Fruit fly (Drosophila melanogaster) whole organism, embryonic: ENCODE measurements around the gene CG32371.

Source experiments
- Antp ChIP-seq: fragments of 200-800 bp; sonication (Bioruptor generic); optimal IDR thresholded peaks from 3 replicates; lab custom pipeline; 2016; ENCODE audit warnings: missing biosample characterization, missing genetic modification characterization
- Bgb ChIP-seq: fragments of 200-800 bp; sonication (Bioruptor generic); IDR thresholded peaks from 2 replicates; pipeline ENCODE4 v1.3.6; 2022; ENCODE audit warnings: missing biosample characterization, missing genetic modification characterization; ENCODE audit not compliant: partially characterized antibody
- CG10147 ChIP-seq: fragments of 200-800 bp; sonication (Bioruptor generic); optimal IDR thresholded peaks from 2 replicates; lab custom pipeline; 2019; ENCODE audit warnings: missing biosample characterization, mild to moderate bottlenecking, missing genetic modification characterization, moderate library complexity
- CG10979 ChIP-seq: fragments of 200-800 bp; sonication (Bioruptor generic); optimal IDR thresholded peaks from 2 replicates; lab custom pipeline; 2018; ENCODE audit warnings: missing biosample characterization, mild to moderate bottlenecking, missing genetic modification characterization, moderate library complexity
- CG11504 ChIP-seq: fragments of 200-800 bp; sonication (Bioruptor generic); optimal IDR thresholded peaks from 3 replicates; lab custom pipeline; 2019; ENCODE audit warnings: missing biosample characterization, mild to moderate bottlenecking, missing genetic modification characterization, moderate library complexity
- CG14014 ChIP-seq: fragments of 200-800 bp; sonication (Bioruptor generic); IDR thresholded peaks from 2 replicates; pipeline ENCODE4 v1.3.6; 2022; ENCODE audit warnings: missing biosample characterization, missing genetic modification characterization
- CG14050 ChIP-seq: fragments of 200-800 bp; sonication (Bioruptor generic); IDR thresholded peaks from 3 replicates; pipeline ENCODE4 v1.3.6; 2022; ENCODE audit warnings: missing biosample characterization, missing genetic modification characterization
- CG17328 ChIP-seq: fragments of 200-800 bp; sonication (Bioruptor generic); IDR thresholded peaks from 2 replicates; pipeline ENCODE4 v1.3.6; 2022; ENCODE audit warnings: missing biosample characterization, missing genetic modification characterization
- CG2199 ChIP-seq: fragments of 200-800 bp; sonication (Bioruptor generic); IDR thresholded peaks from 3 replicates; pipeline ENCODE4 v1.3.6; 2022; ENCODE audit warnings: missing biosample characterization, missing genetic modification characterization
- CG2889 ChIP-seq: fragments of 200-800 bp; sonication (Bioruptor generic); IDR thresholded peaks from 3 replicates; pipeline ENCODE4 v1.3.6; 2022; ENCODE audit warnings: missing biosample characterization, missing genetic modification characterization
- CG32767 ChIP-seq: fragments of 200-800 bp; sonication (Bioruptor generic); IDR thresholded peaks from 2 replicates; pipeline ENCODE4 v1.3.6; 2022; ENCODE audit warnings: missing biosample characterization, missing genetic modification characterization
- CG3838 ChIP-seq: fragments of 200-800 bp; sonication (Bioruptor generic); optimal IDR thresholded peaks from 3 replicates; lab custom pipeline; 2016; ENCODE audit warnings: missing biosample characterization, missing genetic modification characterization
- CG3995 ChIP-seq: fragments of 200-800 bp; sonication (Bioruptor generic); optimal IDR thresholded peaks from 3 replicates; lab custom pipeline; 2016; ENCODE audit warnings: missing biosample characterization, missing genetic modification characterization
- CG8290 ChIP-seq, 3 experiments: fragments of 200-800 bp; sonication (Bioruptor generic); optimal IDR thresholded peaks; 2 replicates each; lab custom pipeline; 2016 to 2019; ENCODE audit warnings: missing biosample characterization in 3 of 3, missing genetic modification characterization in 3 of 3, mild to moderate bottlenecking in 2 of 3, moderate library complexity in 1 of 3
- CG8388 ChIP-seq: fragments of 200-800 bp; sonication (Bioruptor generic); optimal IDR thresholded peaks from 2 replicates; lab custom pipeline; 2019; ENCODE audit warnings: missing biosample characterization, mild to moderate bottlenecking, missing genetic modification characterization, moderate library complexity
- CG9817 ChIP-seq: fragments of 200-800 bp; sonication (Bioruptor generic); optimal IDR thresholded peaks from 2 replicates; lab custom pipeline; 2018; ENCODE audit warnings: missing biosample characterization, mild to moderate bottlenecking, missing genetic modification characterization, moderate library complexity
- CG9932 ChIP-seq: fragments of 200-800 bp; sonication (Bioruptor generic); IDR thresholded peaks from 2 replicates; pipeline ENCODE4 v1.3.6; 2022; ENCODE audit warnings: missing biosample characterization, missing genetic modification characterization
- CTCF ChIP-seq: fragments of 200-800 bp; sonication (Bioruptor generic); optimal IDR thresholded peaks from 2 replicates; lab custom pipeline; 2017; ENCODE audit warnings: missing biosample characterization, mild to moderate bottlenecking, missing genetic modification characterization, moderate library complexity
- D19A ChIP-seq: fragments of 200-800 bp; optimal IDR thresholded peaks from 3 replicates; lab custom pipeline; 2019; ENCODE audit warnings: missing biosample characterization, mild to moderate bottlenecking, missing genetic modification characterization, moderate library complexity
- Dfd ChIP-seq, 2 experiments: fragments of >200 bp; optimal IDR thresholded peaks; 2 replicates each; lab custom pipeline; 2017; ENCODE audit warnings: missing biosample characterization in 2 of 2, missing genetic modification characterization in 2 of 2
- Doc3 ChIP-seq: fragments of 200-800 bp; sonication (Bioruptor generic); IDR thresholded peaks from 3 replicates; pipeline ENCODE4 v1.3.6; 2022; ENCODE audit warnings: missing biosample characterization, missing genetic modification characterization; ENCODE audit not compliant: partially characterized antibody
- Dp ChIP-seq: fragments of 200-800 bp; sonication (Bioruptor generic); optimal IDR thresholded peaks from 2 replicates; lab custom pipeline; 2018; ENCODE audit warnings: missing biosample characterization, mild to moderate bottlenecking, missing genetic modification characterization, moderate library complexity
- E2f2 ChIP-seq: fragments of 200-800 bp; sonication (Bioruptor generic); IDR thresholded peaks from 2 replicates; pipeline ENCODE4 v1.3.6; 2022; ENCODE audit warnings: missing biosample characterization, missing genetic modification characterization
- HmgZ ChIP-seq: fragments of 200-800 bp; sonication (Bioruptor generic); optimal IDR thresholded peaks from 2 replicates; lab custom pipeline; 2018; ENCODE audit warnings: missing biosample characterization, mild to moderate bottlenecking, missing genetic modification characterization
- Lim3 ChIP-seq: fragments of 200-800 bp; sonication (Bioruptor generic); IDR thresholded peaks from 2 replicates; pipeline ENCODE4 v1.3.6; 2022; ENCODE audit warnings: missing biosample characterization, missing genetic modification characterization
- Lpt ChIP-seq: fragments of >200 bp; optimal IDR thresholded peaks from 2 replicates; lab custom pipeline; 2018; ENCODE audit warnings: missing biosample characterization, missing genetic modification characterization
- Myb ChIP-seq: fragments of 200-800 bp; sonication (Bioruptor generic); optimal IDR thresholded peaks from 2 replicates; lab custom pipeline; 2016; ENCODE audit warnings: missing biosample characterization, missing genetic modification characterization
- Pdp1 ChIP-seq, 2 experiments: fragments of 200-800 bp; sonication (Bioruptor generic); optimal IDR thresholded peaks; 3 replicates each; lab custom pipeline; 2016; ENCODE audit warnings: missing biosample characterization in 2 of 2, missing genetic modification characterization in 2 of 2, mild to moderate bottlenecking in 1 of 2, moderate library complexity in 1 of 2
- Ptx1 ChIP-seq: fragments of 200-800 bp; sonication (Bioruptor generic); IDR thresholded peaks from 2 replicates; pipeline ENCODE4 v1.3.6; 2022; ENCODE audit warnings: missing biosample characterization, missing genetic modification characterization
- Sox100B ChIP-seq: fragments of 200-800 bp; sonication (Bioruptor generic); optimal IDR thresholded peaks from 3 replicates; lab custom pipeline; 2018; ENCODE audit warnings: missing biosample characterization, mild to moderate bottlenecking, missing genetic modification characterization
- Xbp1 ChIP-seq: fragments of 200-800 bp; sonication (Bioruptor generic); optimal IDR thresholded peaks from 3 replicates; lab custom pipeline; 2016; ENCODE audit warnings: missing biosample characterization, mild to moderate bottlenecking, missing genetic modification characterization
- al ChIP-seq: fragments of 200-800 bp; sonication (Bioruptor generic); IDR thresholded peaks from 2 replicates; pipeline ENCODE4 v1.3.6; 2022; ENCODE audit warnings: missing biosample characterization, missing genetic modification characterization
- cg ChIP-seq: fragments of 200-800 bp; sonication (Bioruptor generic); optimal IDR thresholded peaks from 3 replicates; lab custom pipeline; 2019; ENCODE audit warnings: missing biosample characterization, mild to moderate bottlenecking, missing genetic modification characterization, moderate library complexity
- chif ChIP-seq, 2 experiments: fragments of 200-800 bp; sonication (Bioruptor generic); optimal IDR thresholded peaks; 3 replicates each; lab custom pipeline; 2016; ENCODE audit warnings: missing biosample characterization in 2 of 2, missing genetic modification characterization in 2 of 2
- eve ChIP-seq, 2 experiments: fragments of >200 bp; optimal IDR thresholded peaks; 2 replicates each; lab custom pipeline; 2017; ENCODE audit warnings: missing biosample characterization in 2 of 2, missing genetic modification characterization in 2 of 2
- ewg ChIP-seq: fragments of 200-800 bp; sonication (Bioruptor generic); optimal IDR thresholded peaks from 3 replicates; lab custom pipeline; 2017; ENCODE audit warnings: mild to moderate bottlenecking, missing biosample characterization, missing genetic modification reagents, missing genetic modification characterization
- ftz-f1 ChIP-seq: fragments of 200-800 bp; sonication (Bioruptor generic); optimal IDR thresholded peaks from 2 replicates; lab custom pipeline; 2016; ENCODE audit warnings: missing biosample characterization, missing genetic modification characterization
- gsb ChIP-seq: fragments of 200-800 bp; sonication (Bioruptor generic); IDR thresholded peaks from 2 replicates; pipeline ENCODE4 v1.3.6; 2022; ENCODE audit warnings: missing biosample characterization, missing genetic modification characterization
- insv ChIP-seq, 2 experiments: fragments of 200-800 bp; sonication (Bioruptor generic); optimal IDR thresholded peaks; 3 replicates each; lab custom pipeline; 2016 to 2018; ENCODE audit warnings: missing biosample characterization in 2 of 2, missing genetic modification characterization in 2 of 2
- kah ChIP-seq: fragments of 200-800 bp; sonication (Bioruptor generic); optimal IDR thresholded peaks from 2 replicates; lab custom pipeline; 2018; ENCODE audit warnings: missing biosample characterization, mild to moderate bottlenecking, missing genetic modification characterization
- lola ChIP-seq, 3 experiments: fragments of >200 bp in 2 of 3; fragments of 200-800 bp in 1 of 3; sonication (Bioruptor generic) in 1 of 3; optimal IDR thresholded peaks; 2 replicates each; lab custom pipeline; 2017 to 2019; ENCODE audit warnings: missing biosample characterization in 3 of 3, missing genetic modification characterization in 3 of 3, mild to moderate bottlenecking in 1 of 3, moderate library complexity in 1 of 3
- mirr ChIP-seq: fragments of 200-800 bp; sonication (Bioruptor generic); optimal IDR thresholded peaks from 3 replicates; lab custom pipeline; 2018; ENCODE audit warnings: missing biosample characterization, mild to moderate bottlenecking, missing genetic modification characterization
- nau ChIP-seq: fragments of 200-800 bp; sonication (Bioruptor generic); optimal IDR thresholded peaks from 3 replicates; lab custom pipeline; 2017; ENCODE audit warnings: missing biosample characterization, mild to moderate bottlenecking, missing genetic modification characterization, missing genetic modification reagents
- pho ChIP-seq: fragments of 200-800 bp; sonication (Bioruptor generic); optimal IDR thresholded peaks from 2 replicates; lab custom pipeline; 2016; ENCODE audit warnings: missing biosample characterization, missing genetic modification characterization
- phol ChIP-seq: fragments of 200-800 bp; sonication (Bioruptor generic); optimal IDR thresholded peaks from 3 replicates; lab custom pipeline; 2018; ENCODE audit warnings: missing biosample characterization, mild to moderate bottlenecking, missing genetic modification characterization, moderate library complexity
- row ChIP-seq: fragments of 200-800 bp; sonication (Bioruptor generic); IDR thresholded peaks from 3 replicates; pipeline ENCODE4 v1.3.6; 2022; ENCODE audit warnings: missing biosample characterization, missing genetic modification characterization
- sd ChIP-seq: fragments of 200-800 bp; sonication (Bioruptor generic); optimal IDR thresholded peaks from 3 replicates; lab custom pipeline; 2018; ENCODE audit warnings: missing biosample characterization, mild to moderate bottlenecking, missing genetic modification characterization, moderate library complexity
- sens ChIP-seq: fragments of 200-800 bp; sonication (Bioruptor generic); peaks from one replicate; lab custom pipeline; 2016; ENCODE audit warnings: missing biosample characterization, missing genetic modification characterization
- seq ChIP-seq: fragments of 200-800 bp; sonication (Bioruptor generic); IDR thresholded peaks from 2 replicates; pipeline ENCODE4 v1.3.6; 2022; ENCODE audit warnings: missing biosample characterization, missing genetic modification characterization
- tna ChIP-seq: fragments of 200-800 bp; sonication (Bioruptor generic); IDR thresholded peaks from 2 replicates; pipeline ENCODE4 v1.3.6; 2022; ENCODE audit warnings: missing biosample characterization, missing genetic modification characterization; ENCODE audit not compliant: partially characterized antibody
- yki ChIP-seq: fragments of >200 bp; optimal IDR thresholded peaks from 3 replicates; lab custom pipeline; 2018

Gene CG32371

DNA sequence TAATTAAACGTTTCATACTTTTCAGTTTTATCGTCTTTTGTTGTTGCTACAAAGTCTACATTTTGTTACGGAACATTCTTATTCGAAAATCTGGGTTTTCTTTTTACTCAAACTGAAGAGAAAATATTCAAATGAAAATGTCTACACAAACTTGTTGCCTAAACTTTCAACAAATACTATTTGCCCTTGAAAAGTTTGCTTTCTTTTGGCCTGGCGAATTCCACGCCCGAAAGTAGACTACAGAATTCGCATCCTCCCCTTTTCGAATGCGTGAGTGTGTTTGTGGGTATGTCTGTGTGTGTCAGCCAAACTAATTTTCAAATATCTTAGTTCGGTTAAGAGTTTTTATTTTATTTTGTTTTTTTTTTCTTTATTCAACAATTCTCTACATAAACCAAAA is 45.3 kb upstream of the CG32371 start:
- TF ChIP-seq pho (GFP tag; lab: Kevin White, UChicago) (no peak), CG8388 (no peak), cg (GFP tag; lab: Kevin White, UChicago) (peak; percentile 82), HmgZ (tag; lab: Kevin White, UChicago) (peak; percentile 56), CTCF (GFP tag; lab: Kevin White, UChicago) (peak; percentile 68), Pdp1 (GFP tag; optimal IDR thresholded peaks at IDR 0.05; lab: Kevin White, UChicago) (peak in 1 of 2 experiments; percentile 71), Lim3 (no peak), ftz-f1 (GFP tag; lab: Kevin White, UChicago) (peak; percentile 92), Dfd (GFP tag; optimal IDR thresholded peaks at IDR 0.05; lab: Kevin White, UChicago) (no peak), Bgb (peak; percentile 22; the same call in 1 of the 2 replicates), CG2199 (GFP tag; lab: Robert Waterston, UW) (peak; percentile 67; the same call in 1 of the 3 replicates), Myb (GFP tag; lab: Kevin White, UChicago) (peak; percentile 6), D19A (no peak), E2f2 (GFP tag; lab: Robert Waterston, UW) (peak; percentile 39; the same call in 1 of the 2 replicates), seq (GFP tag; lab: Robert Waterston, UW) (no peak), CG11504 (tag; lab: Kevin White, UChicago) (peak; percentile 27), sens (GFP tag; lab: Kevin White, UChicago) (peak; percentile 8), Dp (GFP tag; lab: Kevin White, UChicago) (peak; percentile 23), lola (GFP tag; optimal IDR thresholded peaks at IDR 0.05; lab: Kevin White, UChicago) (peak in 1 of 3 experiments; percentile 71), CG3995 (no peak), CG8290 (GFP tag; optimal IDR thresholded peaks at IDR 0.05; lab: Kevin White, UChicago) (no peak), CG8290 (tag; optimal IDR thresholded peaks at IDR 0.05; lab: Kevin White, UChicago) (peak in 1 of 2 experiments; percentile 28), CG17328 (GFP tag; lab: Robert Waterston, UW) (no peak), eve (GFP tag; optimal IDR thresholded peaks at IDR 0.05; lab: Kevin White, UChicago) (no peak), sd (tag; lab: Kevin White, UChicago) (peak; percentile 22)

DNA sequence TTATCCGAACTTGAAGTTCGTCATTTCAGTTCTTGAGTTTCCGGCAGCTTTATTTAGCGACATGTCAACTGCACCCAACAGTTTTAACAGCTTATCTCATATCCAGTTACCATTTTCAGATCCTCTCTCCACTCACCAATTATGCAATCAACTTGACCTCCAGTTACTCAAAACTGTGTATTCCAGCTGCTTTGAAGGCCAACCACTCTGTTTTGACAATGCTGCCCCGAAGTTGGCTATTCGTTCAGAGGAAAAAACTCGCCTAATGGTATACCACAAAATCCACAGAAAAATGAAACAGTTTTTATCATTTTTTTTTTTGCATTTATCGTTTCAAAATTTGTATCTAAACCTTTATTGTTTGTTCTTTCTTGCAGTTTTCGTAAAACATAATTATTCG is 43.4 kb upstream of the CG32371 start:
- TF ChIP-seq Xbp1, result no peak
- TF ChIP-seq nau, result no peak
- no peak for TF ChIP-seq Antp
- TF ChIP-seq CG9817, result no peak
- no peak for TF ChIP-seq CG9932 (GFP tag; lab: Robert Waterston, UW)
- no peak for TF ChIP-seq phol (tag; lab: Kevin White, UChicago)
- no peak for TF ChIP-seq CG10979
- no peak for TF ChIP-seq CG10147 (GFP tag; lab: Kevin White, UChicago)
- no peak for TF ChIP-seq gsb (GFP tag; lab: Robert Waterston, UW)
- no peak for TF ChIP-seq Lpt (GFP tag; lab: Kevin White, UChicago)
- no peak for TF ChIP-seq row (GFP tag; lab: Robert Waterston, UW)
- TF ChIP-seq tna (GFP tag; lab: Robert Waterston, UW), result no peak
- TF ChIP-seq ewg (GFP tag; lab: Kevin White, UChicago), result no peak
- no peak for TF ChIP-seq Dfd (GFP tag; optimal IDR thresholded peaks at IDR 0.05; lab: Kevin White, UChicago)
- no peak for TF ChIP-seq insv (GFP tag; optimal IDR thresholded peaks at IDR 0.05; lab: Kevin White, UChicago)
- TF ChIP-seq mirr (GFP tag; lab: Kevin White, UChicago), result peak; percentile 11
- TF ChIP-seq yki (lab: Kevin White, UChicago), result no peak
- no peak for TF ChIP-seq CG14014 (GFP tag; lab: Robert Waterston, UW)
- TF ChIP-seq Doc3 (GFP tag; lab: Robert Waterston, UW), result no peak
- TF ChIP-seq CG2889 (GFP tag; lab: Robert Waterston, UW), result no peak
- TF ChIP-seq Ptx1 (GFP tag; lab: Robert Waterston, UW), result no peak
- no peak for TF ChIP-seq CG3838 (GFP tag; lab: Kevin White, UChicago)
- no peak for TF ChIP-seq CG14050 (GFP tag; lab: Robert Waterston, UW)
- TF ChIP-seq CG8290 (GFP tag; optimal IDR thresholded peaks at IDR 0.05; lab: Kevin White, UChicago), result no peak
- TF ChIP-seq CG8290 (tag; optimal IDR thresholded peaks at IDR 0.05; lab: Kevin White, UChicago), result peak in 1 of 2 experiments; percentile 54
- no peak for TF ChIP-seq CG32767
- TF ChIP-seq al (GFP tag; lab: Robert Waterston, UW), result no peak
- TF ChIP-seq chif (GFP tag; optimal IDR thresholded peaks at IDR 0.05; lab: Kevin White, UChicago), result no peak
- no peak for TF ChIP-seq kah (GFP tag; lab: Kevin White, UChicago)
- no peak for TF ChIP-seq Sox100B
